Fruit fly (Drosophila melanogaster) Kc167 (cell line): ENCODE measurements around the gene nonA-l.

Experiments used
- Myc ChIP-seq: fragments of >200 bp; optimal IDR thresholded peaks from 2 replicates; lab custom pipeline; 2017; ENCODE audit warnings: missing external identifiers
- h ChIP-seq: fragments of >200 bp; optimal IDR thresholded peaks from 3 replicates; lab custom pipeline; 2018; ENCODE audit warnings: missing external identifiers
- insv ChIP-seq: fragments of >200 bp; optimal IDR thresholded peaks from 3 replicates; lab custom pipeline; 2018; ENCODE audit warnings: missing external identifiers
- psq ChIP-seq: fragments of >200 bp; optimal IDR thresholded peaks from 2 replicates; lab custom pipeline; 2017; ENCODE audit warnings: missing external identifiers

DNA sequence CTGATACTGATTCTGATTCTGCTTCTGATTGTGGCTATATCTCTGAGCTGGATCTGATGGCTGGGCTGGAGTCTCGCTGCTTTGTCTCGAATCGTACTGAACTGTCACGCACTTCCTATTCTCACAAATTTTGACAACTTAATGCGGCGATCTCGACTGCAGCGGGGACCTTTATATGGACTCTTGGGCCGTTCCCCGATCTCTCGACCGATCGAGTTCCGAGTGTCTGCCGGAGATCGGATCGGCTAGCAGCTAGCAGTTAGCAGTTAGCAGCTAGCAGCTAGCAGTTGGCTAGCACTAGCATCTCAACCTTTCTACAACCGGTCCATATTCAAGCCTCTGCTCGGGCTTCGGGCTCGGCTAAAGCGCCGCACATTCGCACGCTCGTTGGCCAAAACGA lies 35.3 kb upstream of the nonA-l start, which contains the start of gene CG10345:
- TF ChIP-seq psq (lab: Kevin White, UChicago) (no peak), h (no peak), Myc (lab: Kevin White, UChicago) (no peak), insv (lab: Kevin White, UChicago) (no peak)
